Worm (Caenorhabditis elegans) whole organism, L3 larva: ENCODE data around the gene pmk-2.
A peak's percentile ranks its signal among the peaks of the same experiment; 100 is the strongest.

Experiments used
- R02D3.7 ChIP-seq: fragments of 150-350 bp; optimal IDR thresholded peaks from 2 replicates; lab custom pipeline; 2014; ENCODE audit warnings: missing biosample characterization, missing genetic modification characterization
- aly-2 ChIP-seq: fragments of 150-350 bp; optimal IDR thresholded peaks from 2 replicates; lab custom pipeline; 2014; ENCODE audit warnings: missing biosample characterization, missing genetic modification characterization
- ceh-16 ChIP-seq: sonication (generic microtip); optimal IDR thresholded peaks from 2 replicates; lab custom pipeline; 2017; ENCODE audit warnings: missing biosample characterization, missing genetic modification characterization
- ceh-28 ChIP-seq: fragments of 150-350 bp; optimal IDR thresholded peaks from 2 replicates; lab custom pipeline; 2014; ENCODE audit warnings: missing biosample characterization, missing genetic modification reagents, missing genetic modification characterization
- ceh-82 ChIP-seq: fragments of 150-350 bp; optimal IDR thresholded peaks from 2 replicates; lab custom pipeline; 2014; ENCODE audit warnings: missing biosample characterization, missing genetic modification characterization
- daf-12 ChIP-seq: fragments of 150-350 bp; optimal IDR thresholded peaks from 2 replicates; lab custom pipeline; 2014; ENCODE audit warnings: missing biosample characterization, missing genetic modification reagents, missing genetic modification characterization
- egl-27 ChIP-seq: sonication (generic microtip); optimal IDR thresholded peaks from 4 replicates; lab custom pipeline; 2017; ENCODE audit warnings: missing biosample characterization, missing genetic modification reagents, missing genetic modification characterization
- elt-1 ChIP-seq: fragments of 150-350 bp; optimal IDR thresholded peaks from 2 replicates; lab custom pipeline; 2014; ENCODE audit warnings: missing biosample characterization, missing genetic modification characterization
- elt-2 ChIP-seq: sonication (generic microtip); optimal IDR thresholded peaks from 2 replicates; lab custom pipeline; 2016; ENCODE audit warnings: missing genetic modification reagents, mild to moderate bottlenecking, missing genetic modification characterization, missing compliant biosample characterization
- elt-3 ChIP-seq, 3 experiments: fragments of 150-350 bp in 1 of 3; sonication (generic microtip) in 2 of 3; optimal IDR thresholded peaks; 2 replicates in 2 of 3; 4 replicates in 1 of 3; lab custom pipeline; 2014 to 2017; ENCODE audit warnings: missing biosample characterization in 3 of 3, missing genetic modification characterization in 3 of 3
- eor-1 ChIP-seq, 2 experiments: fragments of 150-350 bp; optimal IDR thresholded peaks; 2 replicates each; lab custom pipeline; 2014 to 2018; ENCODE audit warnings: missing biosample characterization in 2 of 2, missing genetic modification characterization in 2 of 2
- fkh-10 ChIP-seq: sonication (generic microtip); optimal IDR thresholded peaks from 2 replicates; lab custom pipeline; 2017; ENCODE audit warnings: missing biosample characterization, missing genetic modification reagents, missing genetic modification characterization
- fos-1 ChIP-seq: fragments of 150-350 bp; optimal IDR thresholded peaks from 2 replicates; lab custom pipeline; 2014; ENCODE audit warnings: missing biosample characterization, missing genetic modification characterization
- jun-1 ChIP-seq: fragments of 150-350 bp; optimal IDR thresholded peaks from 2 replicates; lab custom pipeline; 2014; ENCODE audit warnings: missing biosample characterization, missing genetic modification reagents, missing genetic modification characterization
- lin-15B ChIP-seq: fragments of 150-350 bp; optimal IDR thresholded peaks from 2 replicates; lab custom pipeline; 2014; ENCODE audit warnings: missing biosample characterization, missing genetic modification characterization
- lsy-12 ChIP-seq: sonication (generic microtip); optimal IDR thresholded peaks from 2 replicates; lab custom pipeline; 2016; ENCODE audit warnings: mild to moderate bottlenecking, missing genetic modification characterization, missing compliant biosample characterization
- mdl-1 ChIP-seq: fragments of 150-350 bp; optimal IDR thresholded peaks from 2 replicates; lab custom pipeline; 2014; ENCODE audit warnings: missing biosample characterization, missing genetic modification characterization
- nhr-11 ChIP-seq: fragments of 150-350 bp; optimal IDR thresholded peaks from 2 replicates; lab custom pipeline; 2014; ENCODE audit warnings: missing biosample characterization, missing genetic modification characterization
- nhr-12 ChIP-seq: fragments of 150-350 bp; optimal IDR thresholded peaks from 2 replicates; lab custom pipeline; 2014; ENCODE audit warnings: missing biosample characterization, missing genetic modification characterization
- nhr-23 ChIP-seq: fragments of 150-350 bp; optimal IDR thresholded peaks from 2 replicates; lab custom pipeline; 2014; ENCODE audit warnings: missing biosample characterization, missing genetic modification reagents, missing genetic modification characterization
- nhr-237 ChIP-seq: fragments of 150-350 bp; optimal IDR thresholded peaks from 2 replicates; lab custom pipeline; 2014; ENCODE audit warnings: missing biosample characterization, missing genetic modification characterization
- nhr-25 ChIP-seq: sonication (generic microtip); optimal IDR thresholded peaks from 2 replicates; lab custom pipeline; 2017; ENCODE audit warnings: missing biosample characterization, missing genetic modification characterization
- nhr-67 ChIP-seq: fragments of 150-350 bp; optimal IDR thresholded peaks from 2 replicates; lab custom pipeline; 2014; ENCODE audit warnings: missing biosample characterization, missing genetic modification characterization
- nhr-77 ChIP-seq: fragments of 150-350 bp; optimal IDR thresholded peaks from 2 replicates; lab custom pipeline; 2014; ENCODE audit warnings: missing biosample characterization, missing genetic modification characterization
- pha-4 ChIP-seq: fragments of 150-350 bp; optimal IDR thresholded peaks from 2 replicates; lab custom pipeline; 2014; ENCODE audit warnings: missing biosample characterization, missing genetic modification reagents, missing genetic modification characterization
- pqm-1 ChIP-seq: fragments of 150-350 bp; optimal IDR thresholded peaks from 2 replicates; lab custom pipeline; 2017; ENCODE audit warnings: missing biosample characterization, missing genetic modification characterization, inconsistent platforms
- sea-2 ChIP-seq: fragments of 150-350 bp; sonication (generic microtip); optimal IDR thresholded peaks from 4 replicates; lab custom pipeline; 2014; ENCODE audit warnings: missing biosample characterization, missing genetic modification reagents, missing genetic modification characterization
- skn-1 ChIP-seq: fragments of 150-350 bp; optimal IDR thresholded peaks from 2 replicates; lab custom pipeline; 2014; ENCODE audit warnings: missing biosample characterization, missing genetic modification characterization
- snpc-4 ChIP-seq: fragments of 150-350 bp; optimal IDR thresholded peaks from 2 replicates; lab custom pipeline; 2014; ENCODE audit warnings: missing biosample characterization, missing genetic modification characterization
- ztf-11 ChIP-seq: fragments of 150-350 bp; optimal IDR thresholded peaks from 2 replicates; lab custom pipeline; 2014; ENCODE audit warnings: missing biosample characterization, missing genetic modification characterization
- ztf-4 ChIP-seq: fragments of 150-350 bp; optimal IDR thresholded peaks from 2 replicates; lab custom pipeline; 2014; ENCODE audit warnings: missing biosample characterization, missing genetic modification characterization

Gene pmk-2

ce11 chrIV:8148494-8148893, 5.2 kb downstream of the pmk-2 start, which contains the start of gene pmk-1:
TSS of gene pmk-1 (plus strand) at chrIV:8148794.
- no peak for TF ChIP-seq fkh-10
- TF ChIP-seq sea-2 (GFP tag; lab: Kevin White, UChicago): no peak
- TF ChIP-seq snpc-4: no peak
- no peak for TF ChIP-seq nhr-67
- TF ChIP-seq egl-27: no peak
- TF ChIP-seq ztf-11 (tag; lab: Kevin White, UChicago): no peak
- no peak for TF ChIP-seq lsy-12
- no peak for TF ChIP-seq pqm-1
- TF ChIP-seq nhr-11 (tag; lab: Kevin White, UChicago): no peak
- TF ChIP-seq elt-2 (tag; lab: Kevin White, UChicago): no peak
- TF ChIP-seq aly-2: no peak
- no peak for TF ChIP-seq skn-1
- no peak for TF ChIP-seq nhr-12 (tag; lab: Kevin White, UChicago)
- no peak for TF ChIP-seq ceh-16 (tag; lab: Kevin White, UChicago)
- TF ChIP-seq, all 47 proteins: peak for 0

- TF ChIP-seq mdl-1: no peak
- peak; percentile 20 for TF ChIP-seq jun-1 (tag; lab: Kevin White, UChicago)
- no peak for TF ChIP-seq daf-12
- TF ChIP-seq eor-1 (tag; optimal IDR thresholded peaks at IDR 0.05; lab: Kevin White, UChicago): no peak
- no peak for TF ChIP-seq nhr-11 (tag; lab: Kevin White, UChicago)
- no peak for TF ChIP-seq elt-1 (tag; lab: Kevin White, UChicago)
- no peak for TF ChIP-seq ztf-11 (tag; lab: Kevin White, UChicago)
- peak; percentile 95 for TF ChIP-seq pqm-1
- TF ChIP-seq fkh-10: no peak
- TF ChIP-seq pha-4 (tag; lab: Kevin White, UChicago): peak; percentile 46
- peak; percentile 92 for TF ChIP-seq elt-2 (tag; lab: Kevin White, UChicago)
These were observed 8.4 kb downstream of the pmk-2 start for ce11 chrIV:8151721-8152120.

ce11 chrIV:8152145-8152544, 8.8 kb downstream of the pmk-2 start, which contains the start of gene faah-2:
TSS of gene faah-2 (plus strand) at chrIV:8152445.
- TF ChIP-seq ceh-28 (no peak), fos-1 (no peak), nhr-11 (tag; lab: Kevin White, UChicago) (no peak), elt-3 (tag; optimal IDR thresholded peaks at IDR 0.05; lab: Kevin White, UChicago) (no peak), nhr-67 (no peak), nhr-237 (no peak), daf-12 (no peak)

DNA sequence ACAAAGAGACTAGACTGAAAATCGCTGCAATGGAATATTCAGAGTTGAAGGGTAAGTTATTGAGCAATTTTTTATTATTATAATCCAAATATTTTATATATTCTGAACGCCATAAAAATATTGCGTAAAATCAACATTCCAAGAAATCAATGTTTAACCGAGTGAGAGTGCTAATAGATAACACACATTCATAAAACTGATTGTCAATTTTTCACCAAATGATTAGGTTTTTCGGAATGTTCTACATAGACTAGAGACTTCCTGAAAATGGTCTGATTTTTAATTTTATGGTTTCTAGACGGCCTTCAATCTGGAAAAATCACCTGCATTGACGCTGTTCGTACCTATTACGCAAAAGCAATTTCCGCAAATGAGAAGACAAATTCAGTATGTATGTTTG, 9.4 kb downstream of the pmk-2 start:
- no peak for TF ChIP-seq eor-1 (tag; optimal IDR thresholded peaks at IDR 0.05; lab: Kevin White, UChicago)
- TF ChIP-seq snpc-4: no peak
- TF ChIP-seq nhr-23 (tag; lab: Kevin White, UChicago): no peak
- TF ChIP-seq elt-2 (tag; lab: Kevin White, UChicago): peak; percentile 54
- peak; percentile 57 for TF ChIP-seq pqm-1
- no peak for TF ChIP-seq ztf-4 (tag; lab: Kevin White, UChicago)
- no peak for TF ChIP-seq R02D3.7 (tag; lab: Kevin White, UChicago)
- TF ChIP-seq lsy-12: no peak

DNA sequence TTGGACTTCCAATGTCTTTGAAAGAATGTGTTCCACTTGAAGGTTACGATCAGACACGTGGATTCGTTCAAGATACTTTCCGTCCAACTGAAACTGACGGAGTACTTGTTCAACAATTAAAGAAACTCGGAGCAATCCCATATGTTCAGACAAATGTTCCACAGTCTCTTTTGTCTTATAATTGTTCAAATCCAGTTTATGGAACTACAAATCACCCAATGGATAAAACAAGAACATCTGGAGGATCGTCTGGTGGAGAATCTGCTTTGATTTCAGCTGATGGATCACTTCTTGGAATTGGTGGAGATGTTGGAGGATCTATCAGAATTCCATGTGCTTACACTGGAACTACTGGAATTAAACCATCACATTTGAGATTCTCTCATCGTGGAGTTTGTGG, 9.9 kb downstream of the pmk-2 start:
- TF ChIP-seq nhr-77 (tag; lab: Kevin White, UChicago) (no peak), egl-27 (no peak), ztf-11 (tag; lab: Kevin White, UChicago) (no peak), fos-1 (no peak), elt-3 (tag; optimal IDR thresholded peaks at IDR 0.05; lab: Kevin White, UChicago) (no peak), nhr-12 (tag; lab: Kevin White, UChicago) (no peak), lin-15B (tag; lab: Kevin White, UChicago) (no peak), nhr-25 (tag; lab: Kevin White, UChicago) (no peak)
- TF ChIP-seq, all 47 proteins: peak for 0

DNA sequence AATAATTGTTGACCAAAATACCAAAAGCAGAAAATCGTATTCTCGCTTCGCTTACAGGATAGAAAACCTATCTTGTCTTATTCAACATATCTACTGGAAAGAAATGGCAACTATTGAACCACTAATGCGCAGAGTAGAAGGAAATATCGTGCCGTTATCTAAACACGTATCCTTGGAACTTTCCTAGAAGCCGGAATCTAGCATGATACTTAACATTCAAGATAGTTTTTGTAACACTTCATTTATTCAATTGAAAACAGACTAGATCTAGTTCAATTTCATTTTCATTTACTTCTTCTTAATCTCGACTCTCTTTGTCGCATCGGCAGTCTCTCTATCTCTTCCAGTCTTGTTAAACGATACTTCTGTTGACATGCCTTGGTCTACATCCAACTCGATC, 11.7 kb downstream of the pmk-2 start:
- no peak for TF ChIP-seq aly-2
- TF ChIP-seq pqm-1: peak; percentile 16

- TF ChIP-seq ceh-82 (tag; lab: Kevin White, UChicago) (no peak), sea-2 (GFP tag; lab: Kevin White, UChicago) (no peak), egl-27 (no peak), lsy-12 (no peak), nhr-11 (tag; lab: Kevin White, UChicago) (no peak), nhr-77 (tag; lab: Kevin White, UChicago) (no peak), nhr-67 (no peak)
- TF ChIP-seq, all 47 proteins: peak for 0
These were observed 13.9 kb downstream of the pmk-2 start, which contains the start of gene B0218.5 for ce11 chrIV:8157161-8157560. TSS of gene B0218.5 (minus strand) at chrIV:8157261.
